Worm (Caenorhabditis elegans): ENCODE data around the gene Y54B9A.1.

Y54B9A.1 gene

DNA sequence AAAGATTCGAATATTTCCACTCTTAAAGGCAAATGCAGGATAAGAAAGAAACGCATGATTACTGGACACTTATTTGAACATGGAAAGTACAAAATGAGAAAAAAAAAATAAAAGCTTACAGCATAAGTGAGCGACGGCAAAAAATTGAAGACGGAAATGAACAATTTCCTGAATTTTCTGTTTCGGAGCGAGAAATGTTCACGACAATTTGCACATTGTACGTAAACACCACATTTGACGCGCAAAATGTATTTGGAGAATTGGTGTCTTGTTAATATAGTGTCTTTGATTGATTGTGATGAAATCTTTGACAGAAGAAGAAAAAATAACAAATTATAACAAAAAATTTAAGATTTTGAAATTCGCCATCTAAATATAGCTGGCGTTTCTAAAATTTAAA lies 13.8 kb downstream of the Y54B9A.1 start, which contains the start of gene F36D4.5:
F36D4.5 (minus strand) TSS at position 225 of the 400 bp plus-strand sequence.
- TF ChIP-seq T22C8.4 (GFP tag; IDR thresholded peaks at IDR 0.05) = no peak
- TF ChIP-seq klf-2 (GFP tag; conservative IDR thresholded peaks at IDR 0.05) = no peak
- no peak for TF ChIP-seq ztf-29 (GFP tag; IDR thresholded peaks at IDR 0.05)
- no peak for TF ChIP-seq flt-1 (GFP tag; IDR thresholded peaks at IDR 0.05)
- no peak for TF ChIP-seq tab-1 (GFP tag; IDR thresholded peaks at IDR 0.05)
- no peak for TF ChIP-seq ztf-23 (GFP tag; IDR thresholded peaks at IDR 0.05)
- no peak for TF ChIP-seq ref-1 (GFP tag; conservative IDR thresholded peaks at IDR 0.05)
- no peak for TF ChIP-seq med-1 (GFP tag; optimal IDR thresholded peaks at IDR 0.05; ENCODE audit: insufficient read depth)

- TF ChIP-seq ztf-23 (GFP tag; IDR thresholded peaks at IDR 0.05) (no peak), cog-1 (tag; optimal IDR thresholded peaks at IDR 0.05) (peak; percentile 42)
These were observed 14.8 kb downstream of the Y54B9A.1 start for ce11 chrV:9424514-9424913.

ce11 chrV:9423539-9423938 lies 15.8 kb downstream of the Y54B9A.1 start:
- no peak for TF ChIP-seq klf-2 (GFP tag; conservative IDR thresholded peaks at IDR 0.05)
- no peak for TF ChIP-seq ztf-29 (GFP tag; IDR thresholded peaks at IDR 0.05)
- no peak for TF ChIP-seq cog-1 (tag; optimal IDR thresholded peaks at IDR 0.05)
- no peak for TF ChIP-seq med-1 (GFP tag; optimal IDR thresholded peaks at IDR 0.05; ENCODE audit: insufficient read depth)
- TF ChIP-seq ztf-23 (GFP tag; IDR thresholded peaks at IDR 0.05) = no peak
- no peak for TF ChIP-seq tab-1 (GFP tag; IDR thresholded peaks at IDR 0.05)
- no peak for TF ChIP-seq T22C8.4 (GFP tag; IDR thresholded peaks at IDR 0.05)
- no peak for TF ChIP-seq flt-1 (GFP tag; IDR thresholded peaks at IDR 0.05)
- no peak for TF ChIP-seq ref-1 (GFP tag; conservative IDR thresholded peaks at IDR 0.05)

DNA sequence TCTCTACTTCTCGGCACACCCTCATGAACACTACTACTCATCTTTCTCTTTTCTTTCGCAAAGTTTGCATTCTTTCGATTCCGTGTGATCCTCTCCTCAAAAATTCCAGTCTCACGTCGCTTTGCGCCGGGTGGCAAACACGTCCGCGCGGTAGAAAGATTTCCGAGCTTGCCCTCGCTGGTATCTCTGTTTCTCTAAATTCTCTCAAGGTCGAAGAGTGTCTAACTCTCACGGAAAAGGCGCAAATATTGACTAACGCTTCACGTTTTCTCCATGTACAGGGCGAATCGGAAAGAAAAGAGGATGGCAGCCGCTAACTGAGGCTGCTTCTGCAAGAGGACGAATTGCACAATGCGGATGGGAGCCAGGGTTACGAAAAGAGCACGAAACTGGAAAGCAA lies 16.6 kb downstream of the Y54B9A.1 start:
- 0 out of 2 replicates have a peak, but pooled peaks have one; percentile 51 for TF ChIP-seq ztf-29 (GFP tag; IDR thresholded peaks at IDR 0.05)
- TF ChIP-seq flt-1 (GFP tag; IDR thresholded peaks at IDR 0.05) = no peak
- TF ChIP-seq ref-1 (GFP tag; conservative IDR thresholded peaks at IDR 0.05) = no peak
- TF ChIP-seq cog-1 (tag; optimal IDR thresholded peaks at IDR 0.05) = no peak
- 0 out of 2 replicates have a peak, but pooled peaks have one; percentile 41 for TF ChIP-seq klf-2 (GFP tag; conservative IDR thresholded peaks at IDR 0.05)

DNA sequence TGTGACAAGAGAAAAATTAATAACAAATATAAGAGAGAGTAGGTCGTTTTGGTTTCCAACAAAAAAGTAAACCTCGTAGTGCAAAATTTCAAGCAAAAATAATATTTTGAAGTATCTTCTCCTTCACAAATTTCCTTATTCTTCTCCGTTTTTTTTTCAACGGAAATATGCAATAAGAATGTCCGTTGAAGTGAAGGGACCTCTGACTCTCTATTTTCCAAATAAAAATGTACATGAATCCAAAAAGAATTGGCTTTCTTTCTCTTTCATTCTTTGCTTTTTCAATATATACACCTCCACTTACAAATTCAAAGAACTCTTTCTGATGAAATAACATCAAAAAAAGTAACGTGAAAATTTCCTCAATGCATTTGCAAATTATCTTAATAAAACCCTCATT lies 22.7 kb downstream of the Y54B9A.1 start, which contains the start of gene F36D4.1:
F36D4.1 (plus strand) TSS at position 301 of the 400 bp plus-strand sequence.
- no peak for TF ChIP-seq flt-1 (GFP tag; IDR thresholded peaks at IDR 0.05)
- TF ChIP-seq klf-2 (GFP tag; conservative IDR thresholded peaks at IDR 0.05) = no peak
- TF ChIP-seq ztf-23 (GFP tag; IDR thresholded peaks at IDR 0.05) = no peak

ce11 chrV:9414516-9414915 lies 24.8 kb downstream of the Y54B9A.1 start, which contains the start of gene F36D4.4:
F36D4.4 (minus strand) TSS chrV:9414616.
- TF ChIP-seq med-1 (GFP tag; optimal IDR thresholded peaks at IDR 0.05; ENCODE audit: insufficient read depth) = no peak
- TF ChIP-seq cog-1 (tag; optimal IDR thresholded peaks at IDR 0.05) = no peak
- TF ChIP-seq flt-1 (GFP tag; IDR thresholded peaks at IDR 0.05) = no peak
- TF ChIP-seq ztf-29 (GFP tag; IDR thresholded peaks at IDR 0.05) = no peak
- TF ChIP-seq T22C8.4 (GFP tag; IDR thresholded peaks at IDR 0.05) = no peak
- TF ChIP-seq tab-1 (GFP tag; IDR thresholded peaks at IDR 0.05) = no peak
- no peak for TF ChIP-seq ref-1 (GFP tag; conservative IDR thresholded peaks at IDR 0.05)
- no peak for TF ChIP-seq klf-2 (GFP tag; conservative IDR thresholded peaks at IDR 0.05)

- TF ChIP-seq ztf-23 (GFP tag; IDR thresholded peaks at IDR 0.05) (no peak), klf-2 (GFP tag; conservative IDR thresholded peaks at IDR 0.05) (no peak), T22C8.4 (GFP tag; IDR thresholded peaks at IDR 0.05) (no peak), ztf-29 (GFP tag; IDR thresholded peaks at IDR 0.05) (no peak), med-1 (GFP tag; optimal IDR thresholded peaks at IDR 0.05; ENCODE audit: insufficient read depth) (no peak), ref-1 (GFP tag; conservative IDR thresholded peaks at IDR 0.05) (no peak), cog-1 (tag; optimal IDR thresholded peaks at IDR 0.05) (no peak), flt-1 (GFP tag; IDR thresholded peaks at IDR 0.05) (no peak), tab-1 (GFP tag; IDR thresholded peaks at IDR 0.05) (no peak)
These were observed 30.5 kb downstream of the Y54B9A.1 start for ce11 chrV:9408869-9409268.

- no peak for TF ChIP-seq ztf-29 (GFP tag; IDR thresholded peaks at IDR 0.05)
- TF ChIP-seq cog-1 (tag; optimal IDR thresholded peaks at IDR 0.05) = no peak
- no peak for TF ChIP-seq ztf-23 (GFP tag; IDR thresholded peaks at IDR 0.05)
- no peak for TF ChIP-seq flt-1 (GFP tag; IDR thresholded peaks at IDR 0.05)
- TF ChIP-seq klf-2 (GFP tag; conservative IDR thresholded peaks at IDR 0.05) = no peak
- no peak for TF ChIP-seq tab-1 (GFP tag; IDR thresholded peaks at IDR 0.05)
- no peak for TF ChIP-seq ref-1 (GFP tag; conservative IDR thresholded peaks at IDR 0.05)
- TF ChIP-seq med-1 (GFP tag; optimal IDR thresholded peaks at IDR 0.05; ENCODE audit: insufficient read depth) = no peak
- no peak for TF ChIP-seq T22C8.4 (GFP tag; IDR thresholded peaks at IDR 0.05)
These were observed 32.5 kb downstream of the Y54B9A.1 start for ce11 chrV:9406890-9407289.

DNA sequence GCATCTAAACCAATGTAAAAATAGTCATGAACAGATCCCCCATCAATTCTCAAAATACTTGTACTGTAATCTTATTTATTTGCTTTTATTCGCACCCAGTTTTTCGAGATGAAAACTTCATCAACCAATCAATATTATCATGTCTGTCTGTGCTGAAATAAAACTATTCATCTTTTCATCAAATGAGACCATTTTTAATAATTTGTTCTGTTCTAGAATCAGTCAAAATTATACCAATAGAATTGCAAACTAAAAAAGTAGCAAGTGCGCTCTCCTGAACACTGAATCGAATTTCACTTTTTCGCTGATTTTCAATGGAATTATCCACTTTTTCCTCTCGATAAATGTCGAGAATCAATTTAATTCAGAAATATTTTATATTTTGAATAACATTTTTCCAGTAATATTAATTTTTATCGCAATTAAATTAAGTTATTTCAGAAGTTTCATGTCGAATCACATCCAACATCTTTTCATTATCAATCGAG lies 39.4 kb downstream of the Y54B9A.1 start, which contains the start of gene trpp-4:
trpp-4 (plus strand) TSS at position 442 of the 488 bp plus-strand sequence.
- TF ChIP-seq ztf-23 (GFP tag; IDR thresholded peaks at IDR 0.05) (no peak), ztf-29 (GFP tag; IDR thresholded peaks at IDR 0.05) (no peak), klf-2 (GFP tag; conservative IDR thresholded peaks at IDR 0.05) (no peak), flt-1 (GFP tag; IDR thresholded peaks at IDR 0.05) (no peak), ref-1 (GFP tag; conservative IDR thresholded peaks at IDR 0.05) (no peak), cog-1 (tag; optimal IDR thresholded peaks at IDR 0.05) (no peak), med-1 (GFP tag; optimal IDR thresholded peaks at IDR 0.05; ENCODE audit: insufficient read depth) (no peak), tab-1 (GFP tag; IDR thresholded peaks at IDR 0.05) (no peak)

ce11 chrV:9394938-9395639 lies 44.3 kb downstream of the Y54B9A.1 start:
- TF ChIP-seq flt-1 (GFP tag; IDR thresholded peaks at IDR 0.05) (no peak), ztf-29 (GFP tag; IDR thresholded peaks at IDR 0.05) (no peak), ref-1 (GFP tag; conservative IDR thresholded peaks at IDR 0.05) (no peak), T22C8.4 (GFP tag; IDR thresholded peaks at IDR 0.05) (no peak), ztf-23 (GFP tag; IDR thresholded peaks at IDR 0.05) (no peak), cog-1 (tag; optimal IDR thresholded peaks at IDR 0.05) (no peak), tab-1 (GFP tag; IDR thresholded peaks at IDR 0.05) (no peak), med-1 (GFP tag; optimal IDR thresholded peaks at IDR 0.05; ENCODE audit: insufficient read depth) (no peak), klf-2 (GFP tag; conservative IDR thresholded peaks at IDR 0.05) (no peak)

Data from whole organism, midembryonic.